Fruit fly (Drosophila melanogaster): ENCODE results near the gene Grip71.

- no peak; the same call in 1 of the 2 replicates for TF ChIP-seq Adf1 (GFP tag; IDR thresholded peaks at IDR 0.05)
- TF ChIP-seq Ptx1 (GFP tag; IDR thresholded peaks at IDR 0.05), result peak; percentile 63
- TF ChIP-seq CG32767 (GFP tag; IDR thresholded peaks at IDR 0.05), result no peak
- TF ChIP-seq org-1 (GFP tag; optimal IDR thresholded peaks at IDR 0.05), result peak; percentile 68
- TF ChIP-seq CG7963 (GFP tag; IDR thresholded peaks at IDR 0.05; ENCODE audit: partially characterized antibody), result no peak
- no peak for TF ChIP-seq hbn (GFP tag; IDR thresholded peaks at IDR 0.05; ENCODE audit: partially characterized antibody)
- TF ChIP-seq gsb-n (tag; optimal IDR thresholded peaks at IDR 0.05), result no peak
- no peak for TF ChIP-seq CG6175 (GFP tag; IDR thresholded peaks at IDR 0.05)
- TF ChIP-seq CG10267 (tag; optimal IDR thresholded peaks at IDR 0.05), result peak; percentile 5
- TF ChIP-seq dan (GFP tag; IDR thresholded peaks at IDR 0.05), result no peak
Observed at dm6 chr2L:18693877-18694723, 14.5 kb upstream of the Grip71 start.
